Worm (Caenorhabditis elegans): ENCODE data around the gene F52H2.3.

- no peak for TF ChIP-seq tbx-8 (GFP tag; optimal IDR thresholded peaks at IDR 0.05)
- no peak for TF ChIP-seq nhr-76 (tag; optimal IDR thresholded peaks at IDR 0.05)
Observed at ce11 chrX:2551450-2551849, 10.6 kb upstream of the F52H2.3 start.
